Fruit fly (Drosophila melanogaster) whole organism, embryonic: Measurements from ENCODE around the gene Dhod.

Experiments used
- CG10267 ChIP-seq: fragments of 200-800 bp; sonication (Bioruptor generic); optimal IDR thresholded peaks from 2 replicates; lab custom pipeline; 2018; ENCODE audit warnings: missing biosample characterization, mild to moderate bottlenecking, missing genetic modification characterization, moderate library complexity
- CG11085 ChIP-seq: fragments of 200-800 bp; sonication (Bioruptor generic); IDR thresholded peaks from 2 replicates; pipeline ENCODE4 v1.3.6; 2022; ENCODE audit warnings: missing biosample characterization, missing genetic modification characterization
- CG11504 ChIP-seq: fragments of 200-800 bp; sonication (Bioruptor generic); optimal IDR thresholded peaks from 3 replicates; lab custom pipeline; 2019; ENCODE audit warnings: missing biosample characterization, mild to moderate bottlenecking, missing genetic modification characterization, moderate library complexity
- CG12659 ChIP-seq: fragments of 200-800 bp; sonication (Bioruptor generic); optimal IDR thresholded peaks from 3 replicates; lab custom pipeline; 2017; ENCODE audit warnings: mild to moderate bottlenecking, missing biosample characterization, missing genetic modification reagents, missing genetic modification characterization
- CG13287 ChIP-seq: fragments of 200-800 bp; sonication (Bioruptor generic); IDR thresholded peaks from 2 replicates; pipeline ENCODE4 v1.3.6; 2022; ENCODE audit warnings: missing biosample characterization, missing genetic modification characterization; ENCODE audit not compliant: partially characterized antibody
- CG13296 ChIP-seq: fragments of 200-800 bp; sonication (Bioruptor generic); optimal IDR thresholded peaks from 3 replicates; lab custom pipeline; 2018; ENCODE audit warnings: missing biosample characterization, mild to moderate bottlenecking, missing genetic modification characterization
- CG13624 ChIP-seq: fragments of 200-800 bp; sonication (Bioruptor generic); optimal IDR thresholded peaks from 2 replicates; lab custom pipeline; 2016; ENCODE audit warnings: missing biosample characterization, missing genetic modification characterization
- CG15269 ChIP-seq: fragments of 200-800 bp; sonication (Bioruptor generic); optimal IDR thresholded peaks from 2 replicates; lab custom pipeline; 2018; ENCODE audit warnings: missing biosample characterization, mild to moderate bottlenecking, missing genetic modification characterization, moderate library complexity
- CG32532 ChIP-seq: fragments of 200-800 bp; sonication (Bioruptor generic); IDR thresholded peaks from 2 replicates; pipeline ENCODE4 v1.3.6; 2022; ENCODE audit warnings: missing biosample characterization, missing genetic modification characterization
- CG32772 ChIP-seq: fragments of 200-800 bp; sonication (Bioruptor generic); IDR thresholded peaks from 2 replicates; pipeline ENCODE4 v1.3.6; 2022; ENCODE audit warnings: missing biosample characterization, missing genetic modification characterization
- CG34422 ChIP-seq: fragments of 200-800 bp; sonication (Bioruptor generic); IDR thresholded peaks from 3 replicates; pipeline ENCODE4 v1.3.6; 2022; ENCODE audit warnings: missing biosample characterization, missing genetic modification characterization
- CG3726 ChIP-seq: fragments of 200-800 bp; sonication (Bioruptor generic); IDR thresholded peaks from 3 replicates; pipeline ENCODE4, ENCODE4 v1.3.6; 2022; ENCODE audit warnings: missing biosample characterization, missing genetic modification characterization
- CG5245 ChIP-seq: fragments of 200-800 bp; sonication (Bioruptor generic); optimal IDR thresholded peaks from 3 replicates; lab custom pipeline; 2016; ENCODE audit warnings: missing biosample characterization, missing genetic modification characterization
- CG6683 ChIP-seq: fragments of 200-800 bp; sonication (Bioruptor generic); optimal IDR thresholded peaks from 2 replicates; lab custom pipeline; 2017; ENCODE audit warnings: missing biosample characterization, mild to moderate bottlenecking, missing genetic modification characterization, missing genetic modification reagents
- CG6813 ChIP-seq: fragments of 200-800 bp; sonication (Bioruptor generic); optimal IDR thresholded peaks from 2 replicates; lab custom pipeline; 2017; ENCODE audit warnings: missing biosample characterization, missing genetic modification characterization, mild to moderate bottlenecking, moderate library complexity, missing genetic modification reagents
- CG7745 ChIP-seq: fragments of 200-800 bp; sonication (Bioruptor generic); optimal IDR thresholded peaks from 2 replicates; lab custom pipeline; 2018; ENCODE audit warnings: missing biosample characterization, mild to moderate bottlenecking, missing genetic modification characterization, moderate library complexity
- CG8924 ChIP-seq: fragments of 200-800 bp; optimal IDR thresholded peaks from 3 replicates; lab custom pipeline; 2019; ENCODE audit warnings: missing biosample characterization, mild to moderate bottlenecking, missing genetic modification characterization, moderate library complexity
- CG9817 ChIP-seq: fragments of 200-800 bp; sonication (Bioruptor generic); optimal IDR thresholded peaks from 2 replicates; lab custom pipeline; 2018; ENCODE audit warnings: missing biosample characterization, mild to moderate bottlenecking, missing genetic modification characterization, moderate library complexity
- CHES-1-like ChIP-seq: fragments of 200-800 bp; sonication (Bioruptor generic); optimal IDR thresholded peaks from 2 replicates; lab custom pipeline; 2016; ENCODE audit warnings: missing biosample characterization, missing genetic modification characterization
- Chrac-16 ChIP-seq: fragments of 200-800 bp; sonication (Bioruptor generic); optimal IDR thresholded peaks from 3 replicates; lab custom pipeline; 2016; ENCODE audit warnings: missing biosample characterization, missing genetic modification characterization
- CoRest ChIP-seq: fragments of 200-800 bp; sonication (Bioruptor generic); optimal IDR thresholded peaks from 3 replicates; lab custom pipeline; 2018; ENCODE audit warnings: missing biosample characterization, mild to moderate bottlenecking, missing genetic modification characterization, moderate library complexity
- Deaf1 ChIP-seq: fragments of 200-800 bp; optimal IDR thresholded peaks from 3 replicates; lab custom pipeline; 2019; ENCODE audit warnings: missing biosample characterization, mild to moderate bottlenecking, missing genetic modification characterization, moderate library complexity
- Dll ChIP-seq: fragments of 200-800 bp; sonication (Bioruptor generic); IDR thresholded peaks from 4 replicates; pipeline ENCODE4 v1.3.6; 2022; ENCODE audit warnings: missing biosample characterization, missing genetic modification characterization; ENCODE audit not compliant: partially characterized antibody
- Dp ChIP-seq: fragments of 200-800 bp; sonication (Bioruptor generic); optimal IDR thresholded peaks from 2 replicates; lab custom pipeline; 2018; ENCODE audit warnings: missing biosample characterization, mild to moderate bottlenecking, missing genetic modification characterization, moderate library complexity
- Eip74EF ChIP-seq, 2 experiments: fragments of 200-800 bp in 1 of 2; fragments of >200 bp in 1 of 2; sonication (Bioruptor generic) in 1 of 2; optimal IDR thresholded peaks; 2 replicates each; lab custom pipeline; 2017 to 2019; ENCODE audit warnings: missing biosample characterization in 2 of 2, missing genetic modification characterization in 2 of 2, mild to moderate bottlenecking in 1 of 2, moderate library complexity in 1 of 2
- H15 ChIP-seq: fragments of 200-800 bp; sonication (Bioruptor generic); IDR thresholded peaks from 3 replicates; pipeline ENCODE4 v1.3.6; 2022; ENCODE audit warnings: missing biosample characterization, missing genetic modification characterization
- HLH4C ChIP-seq: fragments of 200-800 bp; sonication (Bioruptor generic); IDR thresholded peaks from 3 replicates; pipeline ENCODE4 v1.3.6; 2022; ENCODE audit warnings: missing biosample characterization, missing genetic modification characterization; ENCODE audit not compliant: partially characterized antibody
- Hmr ChIP-seq: fragments of 200-800 bp; sonication (Bioruptor generic); optimal IDR thresholded peaks from 3 replicates; lab custom pipeline; 2017; ENCODE audit warnings: mild to moderate bottlenecking, missing biosample characterization, missing genetic modification reagents, missing genetic modification characterization
- Hmx ChIP-seq: fragments of 200-800 bp; sonication (Bioruptor generic); optimal IDR thresholded peaks from 2 replicates; lab custom pipeline; 2016; ENCODE audit warnings: missing biosample characterization, missing genetic modification characterization
- Lim3 ChIP-seq: fragments of 200-800 bp; sonication (Bioruptor generic); IDR thresholded peaks from 2 replicates; pipeline ENCODE4 v1.3.6; 2022; ENCODE audit warnings: missing biosample characterization, missing genetic modification characterization
- Myb ChIP-seq: fragments of 200-800 bp; sonication (Bioruptor generic); optimal IDR thresholded peaks from 2 replicates; lab custom pipeline; 2016; ENCODE audit warnings: missing biosample characterization, missing genetic modification characterization
- NC2α ChIP-seq: fragments of 200-800 bp; sonication (Bioruptor generic); optimal IDR thresholded peaks from 2 replicates; lab custom pipeline; 2016; ENCODE audit warnings: missing biosample characterization, missing genetic modification characterization
- Sox100B ChIP-seq: fragments of 200-800 bp; sonication (Bioruptor generic); optimal IDR thresholded peaks from 3 replicates; lab custom pipeline; 2018; ENCODE audit warnings: missing biosample characterization, mild to moderate bottlenecking, missing genetic modification characterization
- Ssrp ChIP-seq: fragments of 200-800 bp; sonication (Bioruptor generic); optimal IDR thresholded peaks from 2 replicates; lab custom pipeline; 2018; ENCODE audit warnings: missing biosample characterization, mild to moderate bottlenecking, missing genetic modification characterization, moderate library complexity
- Trl ChIP-seq, 3 experiments: fragments of >200 bp in 2 of 3; fragments of 200-800 bp in 1 of 3; sonication (Bioruptor generic) in 1 of 3; optimal IDR thresholded peaks; 2 replicates in 1 of 3; 3 replicates in 2 of 3; lab custom pipeline; 2016 to 2017; ENCODE audit warnings: missing biosample characterization in 1 of 3, missing genetic modification characterization in 1 of 3
- Xrp1 ChIP-seq: fragments of 200-800 bp; sonication (Bioruptor generic); IDR thresholded peaks from 2 replicates; pipeline ENCODE4 v1.3.6; 2022; ENCODE audit warnings: missing biosample characterization, missing genetic modification characterization
- fru ChIP-seq: fragments of >200 bp; optimal IDR thresholded peaks from 2 replicates; lab custom pipeline; 2017
- gcm2 ChIP-seq: fragments of 200-800 bp; sonication (Bioruptor generic); optimal IDR thresholded peaks from 2 replicates; lab custom pipeline; 2016; ENCODE audit warnings: missing biosample characterization, missing genetic modification characterization
- gfzf ChIP-seq: fragments of 200-800 bp; sonication (Bioruptor generic); optimal IDR thresholded peaks from 2 replicates; lab custom pipeline; 2016; ENCODE audit warnings: missing biosample characterization, mild to moderate bottlenecking, missing genetic modification characterization, moderate library complexity
- nau ChIP-seq: fragments of 200-800 bp; sonication (Bioruptor generic); optimal IDR thresholded peaks from 3 replicates; lab custom pipeline; 2017; ENCODE audit warnings: missing biosample characterization, mild to moderate bottlenecking, missing genetic modification characterization, missing genetic modification reagents
- nerfin-1 ChIP-seq: fragments of 200-800 bp; sonication (Bioruptor generic); optimal IDR thresholded peaks from 3 replicates; lab custom pipeline; 2019; ENCODE audit warnings: missing biosample characterization, mild to moderate bottlenecking, missing genetic modification characterization, moderate library complexity
- nerfin-2 ChIP-seq: fragments of 200-800 bp; sonication (Bioruptor generic); IDR thresholded peaks from 2 replicates; pipeline ENCODE4 v1.3.6; 2022; ENCODE audit warnings: missing biosample characterization, missing genetic modification characterization; ENCODE audit not compliant: partially characterized antibody
- odd ChIP-seq: fragments of 200-800 bp; sonication (Bioruptor generic); optimal IDR thresholded peaks from 2 replicates; lab custom pipeline; 2017; ENCODE audit warnings: missing biosample characterization, mild to moderate bottlenecking, missing genetic modification characterization
- pzg ChIP-seq: fragments of 200-800 bp; sonication (Bioruptor generic); optimal IDR thresholded peaks from 3 replicates; lab custom pipeline; 2018; ENCODE audit warnings: missing biosample characterization, mild to moderate bottlenecking, missing genetic modification characterization, moderate library complexity
- ranshi ChIP-seq: fragments of 200-800 bp; sonication (Bioruptor generic); IDR thresholded peaks from 2 replicates; pipeline ENCODE4 v1.3.6; 2022; ENCODE audit warnings: missing biosample characterization, missing genetic modification characterization
- salm ChIP-seq: fragments of 200-800 bp; sonication (Bioruptor generic); optimal IDR thresholded peaks from 2 replicates; lab custom pipeline; 2018; ENCODE audit warnings: missing biosample characterization, mild to moderate bottlenecking, missing genetic modification characterization
- shn ChIP-seq: fragments of 200-800 bp; sonication (Bioruptor generic); optimal IDR thresholded peaks from 3 replicates; lab custom pipeline; 2016; ENCODE audit warnings: missing biosample characterization, missing genetic modification characterization
- slp2 ChIP-seq: fragments of 200-800 bp; sonication (Bioruptor generic); optimal IDR thresholded peaks from 2 replicates; lab custom pipeline; 2016; ENCODE audit warnings: missing biosample characterization, missing genetic modification characterization
- tap ChIP-seq: fragments of 200-800 bp; optimal IDR thresholded peaks from 3 replicates; lab custom pipeline; 2019; ENCODE audit warnings: missing biosample characterization, mild to moderate bottlenecking, missing genetic modification characterization, moderate library complexity
- yki ChIP-seq: fragments of >200 bp; optimal IDR thresholded peaks from 3 replicates; lab custom pipeline; 2018

The Dhod gene

dm6 chr3R:8673803-8674234 is 21.1 kb upstream of the Dhod start, which contains the start of gene mRpL19 (continued):
- TF ChIP-seq Hmx (GFP tag; lab: Kevin White, UChicago): no peak
- no peak for TF ChIP-seq Myb (GFP tag; lab: Kevin White, UChicago)
- peak; percentile 75 for TF ChIP-seq Dll (GFP tag; lab: Robert Waterston, UW)
- TF ChIP-seq Dp (GFP tag; lab: Kevin White, UChicago): peak; percentile 31
- no peak for TF ChIP-seq Lim3 (GFP tag; lab: Robert Waterston, UW)
- TF ChIP-seq CG32532 (GFP tag; lab: Robert Waterston, UW): peak; percentile 57; the same call in 1 of the 2 replicates
- peak; percentile 40; the same call in 1 of the 2 replicates for TF ChIP-seq nerfin-2 (GFP tag; lab: Robert Waterston, UW)
- TF ChIP-seq Deaf1: no peak
- TF ChIP-seq nerfin-1 (tag; lab: Kevin White, UChicago): peak; percentile 43
- peak; percentile 13 for TF ChIP-seq salm (tag; lab: Kevin White, UChicago)
- TF ChIP-seq ranshi (GFP tag; lab: Robert Waterston, UW): peak; percentile 11; the same call in 1 of the 2 replicates
- TF ChIP-seq HLH4C (GFP tag; lab: Robert Waterston, UW): peak; percentile 67
- no peak for TF ChIP-seq H15 (GFP tag; lab: Robert Waterston, UW)
- TF ChIP-seq CG7745 (tag; lab: Kevin White, UChicago): no peak
- no peak for TF ChIP-seq NC2α (GFP tag; lab: Kevin White, UChicago)
- TF ChIP-seq CG12659 (GFP tag; lab: Kevin White, UChicago): peak; percentile 62
- no peak for TF ChIP-seq CG11085 (GFP tag; lab: Robert Waterston, UW)
- peak; percentile 44 for TF ChIP-seq Sox100B (GFP tag; lab: Kevin White, UChicago)
- no peak for TF ChIP-seq shn (GFP tag; lab: Kevin White, UChicago)
- TF ChIP-seq CG34422 (GFP tag; lab: Robert Waterston, UW): peak; percentile 55; the same call in 1 of the 3 replicates
- TF ChIP-seq odd: peak; percentile 8
- no peak for TF ChIP-seq nau (GFP tag; lab: Kevin White, UChicago)
- peak; percentile 29 for TF ChIP-seq Ssrp
- TF ChIP-seq Xrp1 (GFP tag; lab: Robert Waterston, UW): peak; percentile 36; the same call in 1 of the 2 replicates
- TF ChIP-seq pzg (GFP tag; lab: Kevin White, UChicago): peak; percentile 48
- no peak for TF ChIP-seq CG32772
- TF ChIP-seq fru: no peak
- TF ChIP-seq gcm2 (GFP tag; lab: Kevin White, UChicago): no peak
- peak; percentile 10 for TF ChIP-seq Hmr (GFP tag; lab: Kevin White, UChicago)
- no peak for TF ChIP-seq yki (lab: Kevin White, UChicago)
- no peak for TF ChIP-seq CG3726 (GFP tag; lab: Robert Waterston, UW)
- no peak for TF ChIP-seq CG6813 (GFP tag; lab: Kevin White, UChicago)
- TF ChIP-seq slp2 (GFP tag; lab: Kevin White, UChicago): no peak
- TF ChIP-seq Chrac-16 (GFP tag; lab: Kevin White, UChicago): peak; percentile 2
- no peak for TF ChIP-seq CG6683 (GFP tag; lab: Kevin White, UChicago)
- TF ChIP-seq CG9817 (tag; lab: Kevin White, UChicago): peak; percentile 31
- TF ChIP-seq CHES-1-like (GFP tag; lab: Kevin White, UChicago): no peak
- TF ChIP-seq Trl (optimal IDR thresholded peaks at IDR 0.05; lab: Kevin White, UChicago): no peak
- TF ChIP-seq Trl (GFP tag; optimal IDR thresholded peaks at IDR 0.05; lab: Kevin White, UChicago): no peak
- TF ChIP-seq gfzf: peak; percentile 14
- peak in 1 of 2 experiments; percentile 25 for TF ChIP-seq Eip74EF (GFP tag; optimal IDR thresholded peaks at IDR 0.05; lab: Kevin White, UChicago)
- TF ChIP-seq CG15269 (tag; lab: Kevin White, UChicago): peak; percentile 62
- TF ChIP-seq CG11504 (tag; lab: Kevin White, UChicago): peak; percentile 60
- TF ChIP-seq CG5245 (GFP tag; lab: Kevin White, UChicago): no peak
- no peak for TF ChIP-seq CG13624 (GFP tag; lab: Kevin White, UChicago)
- peak; percentile 71 for TF ChIP-seq CG8924 (tag; lab: Kevin White, UChicago)
- TF ChIP-seq CG13287 (GFP tag; lab: Robert Waterston, UW): peak; percentile 80
- TF ChIP-seq CoRest (tag; lab: Kevin White, UChicago): peak; percentile 64
- peak; percentile 68 for TF ChIP-seq CG10267 (tag; lab: Kevin White, UChicago)
- TF ChIP-seq tap: peak; percentile 59
- TF ChIP-seq CG13296 (GFP tag; lab: Kevin White, UChicago): peak; percentile 69
